Worm (Caenorhabditis elegans) whole organism, mixed stage, embryonic: ENCODE data around the gene F35E8.1.

Experiments
- blmp-1 ChIP-seq: fragments of 150-350 bp; optimal IDR thresholded peaks from 2 replicates; lab custom pipeline; 2014; ENCODE audit warnings: missing biosample characterization, missing genetic modification characterization
- ces-1 ChIP-seq: fragments of 150-350 bp; optimal IDR thresholded peaks from 2 replicates; lab custom pipeline; 2014; ENCODE audit warnings: missing biosample characterization, missing genetic modification reagents, missing genetic modification characterization
- elt-3 ChIP-seq: fragments of 150-350 bp; optimal IDR thresholded peaks from 2 replicates; lab custom pipeline; 2014; ENCODE audit warnings: missing biosample characterization, missing genetic modification characterization
- flh-1 ChIP-seq: fragments of 200-800 bp; sonication (Bioruptor generic); optimal IDR thresholded peaks from 2 replicates; lab custom pipeline; 2018; ENCODE audit warnings: mild to moderate bottlenecking, missing genetic modification characterization, moderate library complexity, missing compliant biosample characterization
- ham-2 ChIP-seq: fragments of 200-800 bp; sonication (Bioruptor generic); optimal IDR thresholded peaks from 2 replicates; lab custom pipeline; 2018; ENCODE audit warnings: mild to moderate bottlenecking, missing genetic modification characterization, missing compliant biosample characterization
- lin-13 ChIP-seq: fragments of 150-350 bp; optimal IDR thresholded peaks from 2 replicates; lab custom pipeline; 2014; ENCODE audit warnings: missing biosample characterization, missing genetic modification characterization
- mep-1 ChIP-seq: fragments of 150-350 bp; optimal IDR thresholded peaks from 2 replicates; lab custom pipeline; 2017; ENCODE audit warnings: missing biosample characterization, missing genetic modification reagents, missing genetic modification characterization, inconsistent platforms
- nhr-2 ChIP-seq: fragments of 150-350 bp; optimal IDR thresholded peaks from 2 replicates; lab custom pipeline; 2014; ENCODE audit warnings: missing biosample characterization, missing genetic modification characterization
- nhr-76 ChIP-seq: sonication (generic microtip); optimal IDR thresholded peaks from 2 replicates; lab custom pipeline; 2017; ENCODE audit warnings: missing biosample characterization, missing genetic modification characterization
- pha-4 ChIP-seq: fragments of 150-350 bp; optimal IDR thresholded peaks from 2 replicates; lab custom pipeline; 2018; ENCODE audit warnings: missing biosample characterization, missing genetic modification reagents, missing genetic modification characterization
- sptf-1 ChIP-seq: sonication (generic microtip); optimal IDR thresholded peaks from 2 replicates; lab custom pipeline; 2017; ENCODE audit warnings: mild to moderate bottlenecking, missing genetic modification characterization, moderate library complexity, missing compliant biosample characterization
- unc-39 ChIP-seq: fragments of 150-350 bp; optimal IDR thresholded peaks from 2 replicates; lab custom pipeline; 2014; ENCODE audit warnings: missing biosample characterization, missing genetic modification characterization
- ztf-11 ChIP-seq: fragments of 150-350 bp; optimal IDR thresholded peaks from 2 replicates; lab custom pipeline; 2014; ENCODE audit warnings: missing biosample characterization, missing genetic modification characterization

DNA sequence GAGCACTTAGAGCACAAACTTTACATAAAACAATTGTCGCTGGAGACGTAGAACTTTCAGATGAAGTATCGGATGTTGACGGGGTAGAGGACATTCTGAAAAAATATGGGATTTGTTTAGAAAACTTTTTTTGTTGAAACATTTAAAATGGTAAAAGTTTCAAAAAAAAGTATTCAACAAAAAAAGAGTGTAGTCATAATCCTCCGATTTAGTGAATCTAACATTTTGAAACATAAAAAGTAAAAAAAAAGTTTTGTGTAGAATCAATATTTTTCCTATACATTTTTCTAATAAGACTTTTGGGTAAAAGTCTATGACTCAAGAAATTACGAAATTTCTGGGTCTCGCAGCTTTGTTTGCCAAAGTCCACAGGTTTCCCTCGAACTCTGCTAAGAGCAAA, 8.8 kb downstream of the F35E8.1 start, which contains the start of gene nhr-213:
- TF ChIP-seq elt-3 (no peak), sptf-1 (tag; lab: Kevin White, UChicago) (no peak), nhr-2 (tag; lab: Kevin White, UChicago) (no peak), unc-39 (tag; lab: Kevin White, UChicago) (no peak), ztf-11 (tag; lab: Kevin White, UChicago) (no peak), nhr-76 (tag; lab: Kevin White, UChicago) (no peak), blmp-1 (tag; lab: Kevin White, UChicago) (no peak), ces-1 (no peak), ham-2 (GFP tag; lab: Kevin White, UChicago) (no peak), lin-13 (tag; lab: Kevin White, UChicago) (no peak), mep-1 (tag; lab: Kevin White, UChicago) (no peak), flh-1 (GFP tag; lab: Kevin White, UChicago) (no peak), pha-4 (tag; lab: Kevin White, UChicago) (no peak)
